Worm (Caenorhabditis elegans) whole organism, L4/young adult: ENCODE results near the gene fbn-1.

Experiments used
- W03F9.2 ChIP-seq: fragments of 150-350 bp; optimal IDR thresholded peaks from 2 replicates; lab custom pipeline; 2014; ENCODE audit warnings: missing biosample characterization, missing genetic modification characterization
- him-1 ChIP-seq: sonication (generic microtip); optimal IDR thresholded peaks from 2 replicates; lab custom pipeline; 2016; ENCODE audit warnings: missing genotype, missing genetic modification reagents, missing genetic modification characterization, missing compliant biosample characterization

- TF ChIP-seq him-1 (no peak), W03F9.2 (tag; lab: Kevin White, UChicago) (no peak)
Measured at ce11 chrIII:7579324-7579723, 45.9 kb upstream of the fbn-1 start, which contains the start of gene mfsd-6.
